Fruit fly (Drosophila melanogaster) whole organism, embryonic: ENCODE data around the gene Lcp65Ac.

ENCODE experiments used
- B-H1 ChIP-seq: fragments of 200-800 bp; sonication (Bioruptor generic); IDR thresholded peaks from 3 replicates; pipeline ENCODE4 v1.3.6; 2022; ENCODE audit warnings: missing biosample characterization, missing genetic modification characterization
- CG10147 ChIP-seq: fragments of 200-800 bp; sonication (Bioruptor generic); optimal IDR thresholded peaks from 2 replicates; lab custom pipeline; 2019; ENCODE audit warnings: missing biosample characterization, mild to moderate bottlenecking, missing genetic modification characterization, moderate library complexity
- CG10274 ChIP-seq: fragments of 200-800 bp; sonication (Bioruptor generic); optimal IDR thresholded peaks from 3 replicates; lab custom pipeline; 2017; ENCODE audit warnings: missing biosample characterization, mild to moderate bottlenecking, missing genetic modification characterization
- CG10462 ChIP-seq: fragments of 200-800 bp; sonication (Bioruptor generic); optimal IDR thresholded peaks from 2 replicates; lab custom pipeline; 2016; ENCODE audit warnings: missing biosample characterization, missing genetic modification characterization
- CG10959 ChIP-seq: fragments of 200-800 bp; sonication (Bioruptor generic); IDR thresholded peaks from 2 replicates; pipeline ENCODE4 v1.3.6; 2022; ENCODE audit warnings: missing biosample characterization, missing genetic modification characterization
- CG1233 ChIP-seq: fragments of 200-800 bp; sonication (Bioruptor generic); optimal IDR thresholded peaks from 4 replicates; lab custom pipeline; 2018; ENCODE audit warnings: missing biosample characterization, mild to moderate bottlenecking, missing genetic modification characterization
- CG13296 ChIP-seq: fragments of 200-800 bp; sonication (Bioruptor generic); optimal IDR thresholded peaks from 3 replicates; lab custom pipeline; 2018; ENCODE audit warnings: missing biosample characterization, mild to moderate bottlenecking, missing genetic modification characterization
- CG13424 ChIP-seq: fragments of 200-800 bp; sonication (Bioruptor generic); optimal IDR thresholded peaks from 2 replicates; lab custom pipeline; 2019; ENCODE audit warnings: missing biosample characterization, mild to moderate bottlenecking, missing genetic modification characterization, moderate library complexity
- CG15479 ChIP-seq: fragments of 200-800 bp; sonication (Bioruptor generic); optimal IDR thresholded peaks from 3 replicates; lab custom pipeline; 2019; ENCODE audit warnings: missing biosample characterization, mild to moderate bottlenecking, missing genetic modification characterization, moderate library complexity
- CG1602 ChIP-seq: fragments of 200-800 bp; sonication (Bioruptor generic); optimal IDR thresholded peaks from 3 replicates; lab custom pipeline; 2016; ENCODE audit warnings: missing biosample characterization, missing genetic modification characterization
- CG17385 ChIP-seq: fragments of 200-800 bp; sonication (Bioruptor generic); optimal IDR thresholded peaks from 3 replicates; lab custom pipeline; 2018; ENCODE audit warnings: missing biosample characterization, mild to moderate bottlenecking, missing genetic modification characterization
- CG17912 ChIP-seq: fragments of 200-800 bp; sonication (Bioruptor generic); optimal IDR thresholded peaks from 2 replicates; lab custom pipeline; 2018; ENCODE audit warnings: missing biosample characterization, mild to moderate bottlenecking, missing genetic modification characterization
- CG2712 ChIP-seq: fragments of 200-800 bp; optimal IDR thresholded peaks from 3 replicates; lab custom pipeline; 2019; ENCODE audit warnings: missing biosample characterization, mild to moderate bottlenecking, missing genetic modification characterization, moderate library complexity
- CG2889 ChIP-seq: fragments of 200-800 bp; sonication (Bioruptor generic); IDR thresholded peaks from 3 replicates; pipeline ENCODE4 v1.3.6; 2022; ENCODE audit warnings: missing biosample characterization, missing genetic modification characterization
- CG3995 ChIP-seq: fragments of 200-800 bp; sonication (Bioruptor generic); optimal IDR thresholded peaks from 3 replicates; lab custom pipeline; 2016; ENCODE audit warnings: missing biosample characterization, missing genetic modification characterization
- CG4404 ChIP-seq: fragments of 200-800 bp; sonication (Bioruptor generic); IDR thresholded peaks from 2 replicates; pipeline ENCODE4 v1.3.6; 2022; ENCODE audit warnings: missing biosample characterization, missing genetic modification characterization
- CG6689 ChIP-seq: fragments of 200-800 bp; sonication (Bioruptor generic); IDR thresholded peaks from 2 replicates; pipeline ENCODE4 v1.3.6; 2022; ENCODE audit warnings: missing biosample characterization, missing genetic modification characterization
- Camta ChIP-seq: fragments of 200-800 bp; sonication (Bioruptor generic); optimal IDR thresholded peaks from 2 replicates; lab custom pipeline; 2016; ENCODE audit warnings: missing biosample characterization, missing genetic modification characterization
- Deaf1 ChIP-seq: fragments of 200-800 bp; optimal IDR thresholded peaks from 3 replicates; lab custom pipeline; 2019; ENCODE audit warnings: missing biosample characterization, mild to moderate bottlenecking, missing genetic modification characterization, moderate library complexity
- Dip2 ChIP-seq: fragments of 200-800 bp; sonication (Bioruptor generic); IDR thresholded peaks from 2 replicates; pipeline ENCODE4 v1.3.6; 2022; ENCODE audit warnings: missing biosample characterization, missing genetic modification characterization
- Drgx ChIP-seq: fragments of 200-800 bp; sonication (Bioruptor generic); IDR thresholded peaks from 2 replicates; pipeline ENCODE4 v1.3.6; 2022; ENCODE audit warnings: missing biosample characterization, missing genetic modification characterization
- ERR ChIP-seq: fragments of 200-800 bp; sonication (Bioruptor generic); optimal IDR thresholded peaks from 2 replicates; lab custom pipeline; 2016; ENCODE audit warnings: missing biosample characterization, missing genetic modification characterization
- Eip74EF ChIP-seq, 2 experiments: fragments of 200-800 bp in 1 of 2; fragments of >200 bp in 1 of 2; sonication (Bioruptor generic) in 1 of 2; optimal IDR thresholded peaks; 2 replicates each; lab custom pipeline; 2017 to 2019; ENCODE audit warnings: missing biosample characterization in 2 of 2, missing genetic modification characterization in 2 of 2, mild to moderate bottlenecking in 1 of 2, moderate library complexity in 1 of 2
- Hr3 ChIP-seq: fragments of 200-800 bp; sonication (Bioruptor generic); optimal IDR thresholded peaks from 3 replicates; lab custom pipeline; 2016; ENCODE audit warnings: missing biosample characterization, missing genetic modification characterization
- MESR4 ChIP-seq: fragments of 200-800 bp; sonication (Bioruptor generic); optimal IDR thresholded peaks from 2 replicates; lab custom pipeline; 2018; ENCODE audit warnings: missing biosample characterization, mild to moderate bottlenecking, missing genetic modification characterization, moderate library complexity
- NC2α ChIP-seq: fragments of 200-800 bp; sonication (Bioruptor generic); optimal IDR thresholded peaks from 2 replicates; lab custom pipeline; 2016; ENCODE audit warnings: missing biosample characterization, missing genetic modification characterization
- PHDP ChIP-seq: fragments of 200-800 bp; sonication (Bioruptor generic); optimal IDR thresholded peaks from 3 replicates; lab custom pipeline; 2018; ENCODE audit warnings: missing biosample characterization, mild to moderate bottlenecking, missing genetic modification characterization, moderate library complexity
- Sox102F ChIP-seq: fragments of 200-800 bp; sonication (Bioruptor generic); optimal IDR thresholded peaks from 2 replicates; lab custom pipeline; 2018; ENCODE audit warnings: missing biosample characterization, mild to moderate bottlenecking, missing genetic modification characterization, moderate library complexity
- Ssrp ChIP-seq: fragments of 200-800 bp; sonication (Bioruptor generic); optimal IDR thresholded peaks from 2 replicates; lab custom pipeline; 2018; ENCODE audit warnings: missing biosample characterization, mild to moderate bottlenecking, missing genetic modification characterization, moderate library complexity
- Stat92E ChIP-seq, 3 experiments: fragments of >200 bp in 2 of 3; fragments of 200-800 bp in 1 of 3; sonication (Bioruptor generic) in 1 of 3; optimal IDR thresholded peaks; 2 replicates each; lab custom pipeline; 2017 to 2019; ENCODE audit warnings: missing biosample characterization in 3 of 3, missing genetic modification characterization in 3 of 3, mild to moderate bottlenecking in 1 of 3, moderate library complexity in 1 of 3
- crc ChIP-seq: fragments of 200-800 bp; sonication (Bioruptor generic); optimal IDR thresholded peaks from 2 replicates; lab custom pipeline; 2016; ENCODE audit warnings: missing biosample characterization, missing genetic modification characterization
- croc ChIP-seq: fragments of 200-800 bp; sonication (Bioruptor generic); conservative IDR thresholded peaks from 3 replicates; pipeline ENCODE4 v1.3.6; 2022; ENCODE audit warnings: missing biosample characterization, missing genetic modification characterization
- crp ChIP-seq, 2 experiments: fragments of 200-800 bp; sonication (Bioruptor generic); optimal IDR thresholded peaks; 2 replicates in 1 of 2; 3 replicates in 1 of 2; lab custom pipeline; 2017; ENCODE audit warnings: missing biosample characterization in 2 of 2, missing genetic modification characterization in 2 of 2, mild to moderate bottlenecking in 1 of 2, moderate library complexity in 1 of 2
- gsb-n ChIP-seq: fragments of 200-800 bp; sonication (Bioruptor generic); optimal IDR thresholded peaks from 3 replicates; lab custom pipeline; 2018; ENCODE audit warnings: missing biosample characterization, mild to moderate bottlenecking, missing genetic modification characterization
- hb ChIP-seq: fragments of 200-800 bp; sonication (Bioruptor generic); IDR thresholded peaks from 3 replicates; pipeline ENCODE4 v1.3.6; 2022; ENCODE audit warnings: missing biosample characterization, missing genetic modification characterization; ENCODE audit not compliant: partially characterized antibody
- hkb ChIP-seq, 2 experiments: fragments of 200-800 bp in 1 of 2; fragments of >200 bp in 1 of 2; sonication (Bioruptor generic) in 1 of 2; IDR thresholded peaks in 1 of 2; optimal IDR thresholded peaks in 1 of 2; 2 replicates each; pipeline versions ENCODE4 v1.3.6 to Lab custom; 2017 to 2022; ENCODE audit warnings: missing biosample characterization in 1 of 2, missing genetic modification characterization in 1 of 2
- ind ChIP-seq: fragments of 200-800 bp; sonication (Bioruptor generic); optimal IDR thresholded peaks from 3 replicates; lab custom pipeline; 2016; ENCODE audit warnings: missing biosample characterization, missing genetic modification characterization
- jigr1 ChIP-seq: fragments of 200-800 bp; sonication (Bioruptor generic); IDR thresholded peaks from 3 replicates; pipeline ENCODE4 v1.3.6; 2022; ENCODE audit warnings: missing biosample characterization, missing genetic modification characterization
- jing ChIP-seq: fragments of 200-800 bp; sonication (Bioruptor generic); optimal IDR thresholded peaks from 2 replicates; lab custom pipeline; 2018; ENCODE audit warnings: missing biosample characterization, mild to moderate bottlenecking, missing genetic modification characterization
- kay ChIP-seq: fragments of 200-800 bp; sonication (Bioruptor generic); optimal IDR thresholded peaks from 2 replicates; lab custom pipeline; 2016; ENCODE audit warnings: missing biosample characterization, missing genetic modification characterization
- luna ChIP-seq: fragments of 200-800 bp; sonication (Bioruptor generic); optimal IDR thresholded peaks from 2 replicates; lab custom pipeline; 2016; ENCODE audit warnings: missing biosample characterization, missing genetic modification characterization
- oc ChIP-seq: fragments of 200-800 bp; sonication (Bioruptor generic); optimal IDR thresholded peaks from 2 replicates; lab custom pipeline; 2018; ENCODE audit warnings: missing biosample characterization, mild to moderate bottlenecking, missing genetic modification characterization, moderate library complexity
- pan ChIP-seq, 4 experiments: fragments of >200 bp in 3 of 4; fragments of 200-800 bp in 1 of 4; sonication (Bioruptor generic) in 1 of 4; optimal IDR thresholded peaks in 3 of 4; IDR thresholded peaks in 1 of 4; 2 replicates each; pipeline versions ENCODE4 v1.3.6 to Lab custom; 2017 to 2022; ENCODE audit warnings: missing biosample characterization in 2 of 4, missing genetic modification characterization in 2 of 4, mixed read lengths in 1 of 4
- pb ChIP-seq: fragments of 200-800 bp; sonication (Bioruptor generic); optimal IDR thresholded peaks from 3 replicates; lab custom pipeline; 2016; ENCODE audit warnings: missing biosample characterization, missing genetic modification characterization
- row ChIP-seq: fragments of 200-800 bp; sonication (Bioruptor generic); IDR thresholded peaks from 3 replicates; pipeline ENCODE4 v1.3.6; 2022; ENCODE audit warnings: missing biosample characterization, missing genetic modification characterization
- slbo ChIP-seq: fragments of 200-800 bp; sonication (Bioruptor generic); IDR thresholded peaks from 2 replicates; pipeline ENCODE4 v1.3.6; 2022; ENCODE audit warnings: missing biosample characterization, missing genetic modification characterization
- tup ChIP-seq: fragments of 200-800 bp; sonication (Bioruptor generic); optimal IDR thresholded peaks from 2 replicates; lab custom pipeline; 2016; ENCODE audit warnings: missing biosample characterization, mild to moderate bottlenecking, missing genetic modification characterization, moderate library complexity
- unpg ChIP-seq: fragments of 200-800 bp; sonication (Bioruptor generic); optimal IDR thresholded peaks from 3 replicates; lab custom pipeline; 2018; ENCODE audit warnings: missing biosample characterization, mild to moderate bottlenecking, missing genetic modification characterization, moderate library complexity

Lcp65Ac gene

DNA sequence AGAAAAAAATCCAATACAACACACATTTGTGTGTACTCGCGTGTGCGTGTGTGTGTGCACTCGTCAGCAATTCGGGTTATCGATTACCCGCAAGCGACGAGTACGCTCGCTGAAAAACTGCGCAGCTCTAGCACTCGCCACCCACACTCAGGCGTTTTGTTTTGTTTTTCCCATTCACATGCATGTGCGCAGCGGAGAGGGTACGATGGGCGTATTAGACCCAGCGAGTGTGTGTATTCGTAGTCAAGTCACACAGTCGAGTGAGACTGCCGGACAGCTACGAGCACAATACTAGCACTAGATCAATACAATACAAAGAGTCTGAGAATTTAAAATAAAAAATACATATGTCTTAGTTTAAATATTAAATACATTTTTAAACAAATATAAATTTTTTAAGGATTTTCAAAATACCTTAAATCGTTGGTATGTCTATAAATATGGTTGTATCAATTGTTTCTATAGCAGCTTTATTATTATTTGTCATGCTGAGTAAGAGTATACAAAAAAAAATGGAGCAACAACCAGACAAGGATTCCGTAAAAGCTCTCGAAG, 40.3 kb downstream of the Lcp65Ac start, which contains the start of the genes D19B and CG43293 (continued):
- TF ChIP-seq CG17912 (GFP tag; lab: Kevin White, UChicago) (peak; percentile 47), CG3995 (GFP tag; lab: Kevin White, UChicago) (peak; percentile 33), croc (GFP tag; lab: Robert Waterston, UW) (peak; percentile 61; the same call in 2 of the 3 replicates), Eip74EF (GFP tag; optimal IDR thresholded peaks at IDR 0.05; lab: Kevin White, UChicago) (no peak), gsb-n (tag; lab: Kevin White, UChicago) (peak; percentile 82), Camta (peak; percentile 83), pan (optimal IDR thresholded peaks at IDR 0.05; lab: Kevin White, UChicago) (peak in 1 of 2 experiments; percentile 36), pan (GFP tag; optimal IDR thresholded peaks at IDR 0.05 in 1 of 2, IDR thresholded peaks at IDR 0.05 in 1 of 2) (peak in 1 of 2 experiments; percentile 92), Sox102F (peak; percentile 89), CG15479 (GFP tag; lab: Kevin White, UChicago) (peak; percentile 31), crc (GFP tag; lab: Kevin White, UChicago) (peak; percentile 81), NC2α (GFP tag; lab: Kevin White, UChicago) (peak; percentile 45), CG10147 (GFP tag; lab: Kevin White, UChicago) (peak; percentile 70), CG4404 (peak; percentile 73), CG17385 (GFP tag; lab: Kevin White, UChicago) (peak; percentile 81), Deaf1 (tag; lab: Kevin White, UChicago) (peak; percentile 62), CG10462 (GFP tag; lab: Kevin White, UChicago) (peak; percentile 82), tup (GFP tag; lab: Kevin White, UChicago) (peak; percentile 84), slbo (GFP tag; lab: Robert Waterston, UW) (peak; percentile 97), CG6689 (GFP tag; lab: Robert Waterston, UW) (peak; percentile 84), Hr3 (GFP tag; lab: Kevin White, UChicago) (peak; percentile 89), hkb (optimal IDR thresholded peaks at IDR 0.05; lab: Kevin White, UChicago) (no peak), hkb (GFP tag; IDR thresholded peaks at IDR 0.05; lab: Robert Waterston, UW) (peak; percentile 91), CG2889 (peak; percentile 88), luna (GFP tag; lab: Kevin White, UChicago) (peak; percentile 11), pb (GFP tag; lab: Kevin White, UChicago) (peak; percentile 80), CG10274 (GFP tag; lab: Kevin White, UChicago) (peak; percentile 80), oc (tag; lab: Kevin White, UChicago) (peak; percentile 83), row (peak; percentile 98), jing (GFP tag; lab: Kevin White, UChicago) (no peak), PHDP (tag; lab: Kevin White, UChicago) (peak; percentile 88), CG13296 (GFP tag; lab: Kevin White, UChicago) (peak; percentile 88), jigr1 (GFP tag; lab: Robert Waterston, UW) (0 out of 3 replicates have a peak, but pooled peaks have one; percentile 24), ERR (GFP tag; lab: Kevin White, UChicago) (peak; percentile 90), CG10959 (GFP tag; lab: Robert Waterston, UW) (peak; percentile 81), CG13424 (peak; percentile 87), hb (GFP tag; lab: Robert Waterston, UW) (no peak), Stat92E (GFP tag; optimal IDR thresholded peaks at IDR 0.05; lab: Kevin White, UChicago) (no peak), ind (peak; percentile 93), CG1602 (GFP tag; lab: Kevin White, UChicago) (peak; percentile 88), Drgx (GFP tag; lab: Robert Waterston, UW) (peak; percentile 92), MESR4 (GFP tag; lab: Kevin White, UChicago) (peak; percentile 92), crp (GFP tag; optimal IDR thresholded peaks at IDR 0.05; lab: Kevin White, UChicago) (peak in 1 of 2 experiments; percentile 38), Dip2 (no peak), Ssrp (tag; lab: Kevin White, UChicago) (peak; percentile 81), CG1233 (GFP tag; lab: Kevin White, UChicago) (peak; percentile 90), B-H1 (GFP tag; lab: Robert Waterston, UW) (peak; percentile 89), kay (peak; percentile 85), unpg (GFP tag; lab: Kevin White, UChicago) (peak; percentile 88), CG2712 (tag; lab: Kevin White, UChicago) (peak; percentile 91)
